Fruit fly (Drosophila melanogaster) whole organism, embryonic: ENCODE results near the gene Arl6IP1.

Source experiments
- ATbp ChIP-seq: fragments of 200-800 bp; sonication (Bioruptor generic); optimal IDR thresholded peaks from 2 replicates; lab custom pipeline; 2017; ENCODE audit warnings: missing biosample characterization, mild to moderate bottlenecking, missing genetic modification characterization, missing genetic modification reagents
- Bteb2 ChIP-seq: fragments of 200-800 bp; sonication (Bioruptor generic); optimal IDR thresholded peaks from 2 replicates; lab custom pipeline; 2016; ENCODE audit warnings: missing biosample characterization, missing genetic modification characterization
- CG10147 ChIP-seq: fragments of 200-800 bp; sonication (Bioruptor generic); optimal IDR thresholded peaks from 2 replicates; lab custom pipeline; 2019; ENCODE audit warnings: missing biosample characterization, mild to moderate bottlenecking, missing genetic modification characterization, moderate library complexity
- CG10462 ChIP-seq: fragments of 200-800 bp; sonication (Bioruptor generic); optimal IDR thresholded peaks from 2 replicates; lab custom pipeline; 2016; ENCODE audit warnings: missing biosample characterization, missing genetic modification characterization
- CG10543 ChIP-seq: fragments of 200-800 bp; sonication (Bioruptor generic); optimal IDR thresholded peaks from 3 replicates; lab custom pipeline; 2017; ENCODE audit warnings: missing biosample characterization, mild to moderate bottlenecking, missing genetic modification characterization, moderate library complexity
- CG11093 ChIP-seq: fragments of 200-800 bp; sonication (Bioruptor generic); IDR thresholded peaks from 3 replicates; pipeline ENCODE4 v1.3.6; 2022; ENCODE audit warnings: missing biosample characterization, missing genetic modification characterization
- CG11695 ChIP-seq: fragments of 200-800 bp; sonication (Bioruptor generic); IDR thresholded peaks from 3 replicates; pipeline ENCODE4 v1.3.6; 2022; ENCODE audit warnings: missing biosample characterization, missing genetic modification characterization
- CG17361 ChIP-seq: fragments of 200-800 bp; sonication (Bioruptor generic); IDR thresholded peaks from 3 replicates; pipeline ENCODE4 v1.3.6; 2022; ENCODE audit warnings: missing biosample characterization, missing genetic modification characterization
- CG2199 ChIP-seq: fragments of 200-800 bp; sonication (Bioruptor generic); IDR thresholded peaks from 3 replicates; pipeline ENCODE4 v1.3.6; 2022; ENCODE audit warnings: missing biosample characterization, missing genetic modification characterization
- CG31441 ChIP-seq: fragments of 200-800 bp; sonication (Bioruptor generic); IDR thresholded peaks from 2 replicates; pipeline ENCODE4 v1.3.6; 2022; ENCODE audit warnings: missing biosample characterization, missing genetic modification characterization
- CG4282 ChIP-seq: fragments of 200-800 bp; sonication (Bioruptor generic); optimal IDR thresholded peaks from 2 replicates; lab custom pipeline; 2016; ENCODE audit warnings: missing biosample characterization, missing genetic modification characterization
- CG4360 ChIP-seq: fragments of 200-800 bp; sonication (Bioruptor generic); IDR thresholded peaks from 2 replicates; pipeline ENCODE4 v1.3.6; 2022; ENCODE audit warnings: missing biosample characterization, missing genetic modification characterization
- CG6175 ChIP-seq: fragments of 200-800 bp; sonication (Bioruptor generic); IDR thresholded peaks from 3 replicates; pipeline ENCODE4 v1.3.6; 2022; ENCODE audit warnings: missing biosample characterization, missing genetic modification characterization
- CG6854 ChIP-seq: fragments of 200-800 bp; sonication (Bioruptor generic); optimal IDR thresholded peaks from 3 replicates; lab custom pipeline; 2017; ENCODE audit warnings: missing biosample characterization, mild to moderate bottlenecking, missing genetic modification characterization
- CG7372 ChIP-seq: fragments of 200-800 bp; sonication (Bioruptor generic); IDR thresholded peaks from 2 replicates; pipeline ENCODE4 v1.3.6; 2022; ENCODE audit warnings: missing biosample characterization, missing genetic modification characterization
- CG8924 ChIP-seq: fragments of 200-800 bp; optimal IDR thresholded peaks from 3 replicates; lab custom pipeline; 2019; ENCODE audit warnings: missing biosample characterization, mild to moderate bottlenecking, missing genetic modification characterization, moderate library complexity
- CG9215 ChIP-seq: fragments of 200-800 bp; sonication (Bioruptor generic); IDR thresholded peaks from 2 replicates; pipeline ENCODE4 v1.3.6; 2022; ENCODE audit warnings: missing biosample characterization, missing genetic modification characterization
- CG9817 ChIP-seq: fragments of 200-800 bp; sonication (Bioruptor generic); optimal IDR thresholded peaks from 2 replicates; lab custom pipeline; 2018; ENCODE audit warnings: missing biosample characterization, mild to moderate bottlenecking, missing genetic modification characterization, moderate library complexity
- CG9932 ChIP-seq: fragments of 200-800 bp; sonication (Bioruptor generic); IDR thresholded peaks from 2 replicates; pipeline ENCODE4 v1.3.6; 2022; ENCODE audit warnings: missing biosample characterization, missing genetic modification characterization
- Dbx ChIP-seq: fragments of 200-800 bp; sonication (Bioruptor generic); IDR thresholded peaks from 3 replicates; pipeline ENCODE4 v1.3.6; 2022; ENCODE audit warnings: missing biosample characterization, missing genetic modification characterization
- Dip2 ChIP-seq: fragments of 200-800 bp; sonication (Bioruptor generic); IDR thresholded peaks from 2 replicates; pipeline ENCODE4 v1.3.6; 2022; ENCODE audit warnings: missing biosample characterization, missing genetic modification characterization
- Dll ChIP-seq: fragments of 200-800 bp; sonication (Bioruptor generic); IDR thresholded peaks from 4 replicates; pipeline ENCODE4 v1.3.6; 2022; ENCODE audit warnings: missing biosample characterization, missing genetic modification characterization; ENCODE audit not compliant: partially characterized antibody
- Ets65A ChIP-seq: fragments of 200-800 bp; sonication (Bioruptor generic); peaks from one replicate; lab custom pipeline; 2016; ENCODE audit warnings: missing biosample characterization, missing genetic modification characterization
- Hr39 ChIP-seq: fragments of >200 bp; optimal IDR thresholded peaks from 2 replicates; lab custom pipeline; 2017
- MESR4 ChIP-seq: fragments of 200-800 bp; sonication (Bioruptor generic); optimal IDR thresholded peaks from 2 replicates; lab custom pipeline; 2018; ENCODE audit warnings: missing biosample characterization, mild to moderate bottlenecking, missing genetic modification characterization, moderate library complexity
- Rx ChIP-seq: fragments of 200-800 bp; sonication (Bioruptor generic); IDR thresholded peaks from 2 replicates; pipeline ENCODE4 v1.3.6; 2022; ENCODE audit warnings: missing biosample characterization, missing genetic modification characterization
- Scr ChIP-seq: fragments of 200-800 bp; sonication (Bioruptor generic); IDR thresholded peaks from 2 replicates; pipeline ENCODE4 v1.3.6; 2022; ENCODE audit warnings: missing biosample characterization, missing genetic modification characterization; ENCODE audit not compliant: partially characterized antibody
- crol ChIP-seq: fragments of 200-800 bp; sonication (Bioruptor generic); IDR thresholded peaks from 2 replicates; pipeline ENCODE4 v1.3.6; 2022; ENCODE audit warnings: missing biosample characterization, missing genetic modification characterization
- dan ChIP-seq: fragments of 200-800 bp; sonication (Bioruptor generic); IDR thresholded peaks from 2 replicates; pipeline ENCODE4 v1.3.6; 2022; ENCODE audit warnings: missing biosample characterization, missing genetic modification characterization
- en ChIP-seq: fragments of 200-800 bp; sonication (Bioruptor generic); optimal IDR thresholded peaks from 2 replicates; lab custom pipeline; 2016; ENCODE audit warnings: missing biosample characterization, missing genetic modification characterization
- ewg ChIP-seq: fragments of 200-800 bp; sonication (Bioruptor generic); optimal IDR thresholded peaks from 3 replicates; lab custom pipeline; 2017; ENCODE audit warnings: mild to moderate bottlenecking, missing biosample characterization, missing genetic modification reagents, missing genetic modification characterization
- gro ChIP-seq: fragments of 200-800 bp; sonication (Bioruptor generic); optimal IDR thresholded peaks from 2 replicates; lab custom pipeline; 2016; ENCODE audit warnings: missing biosample characterization, missing genetic modification characterization
- her ChIP-seq: fragments of 200-800 bp; sonication (Bioruptor generic); optimal IDR thresholded peaks from 2 replicates; lab custom pipeline; 2016; ENCODE audit warnings: missing biosample characterization, missing genetic modification characterization
- hth ChIP-seq: fragments of >200 bp; optimal IDR thresholded peaks from 2 replicates; lab custom pipeline; 2017; ENCODE audit warnings: inconsistent platforms
- oc ChIP-seq: fragments of 200-800 bp; sonication (Bioruptor generic); optimal IDR thresholded peaks from 2 replicates; lab custom pipeline; 2018; ENCODE audit warnings: missing biosample characterization, mild to moderate bottlenecking, missing genetic modification characterization, moderate library complexity
- pan ChIP-seq, 4 experiments: fragments of >200 bp in 3 of 4; fragments of 200-800 bp in 1 of 4; sonication (Bioruptor generic) in 1 of 4; optimal IDR thresholded peaks in 3 of 4; IDR thresholded peaks in 1 of 4; 2 replicates each; pipeline versions ENCODE4 v1.3.6 to Lab custom; 2017 to 2022; ENCODE audit warnings: missing biosample characterization in 2 of 4, missing genetic modification characterization in 2 of 4, mixed read lengths in 1 of 4
- pb ChIP-seq: fragments of 200-800 bp; sonication (Bioruptor generic); optimal IDR thresholded peaks from 3 replicates; lab custom pipeline; 2016; ENCODE audit warnings: missing biosample characterization, missing genetic modification characterization
- pita ChIP-seq: fragments of 200-800 bp; sonication (Bioruptor generic); optimal IDR thresholded peaks from 2 replicates; lab custom pipeline; 2017; ENCODE audit warnings: missing biosample characterization, mild to moderate bottlenecking, missing genetic modification characterization
- psq ChIP-seq: fragments of 200-800 bp; sonication (Bioruptor generic); optimal IDR thresholded peaks from 2 replicates; lab custom pipeline; 2017; ENCODE audit warnings: missing biosample characterization, missing genetic modification characterization
- row ChIP-seq: fragments of 200-800 bp; sonication (Bioruptor generic); IDR thresholded peaks from 3 replicates; pipeline ENCODE4 v1.3.6; 2022; ENCODE audit warnings: missing biosample characterization, missing genetic modification characterization
- run ChIP-seq: fragments of 200-800 bp; sonication (Bioruptor generic); optimal IDR thresholded peaks from 3 replicates; lab custom pipeline; 2018; ENCODE audit warnings: missing biosample characterization, mild to moderate bottlenecking, missing genetic modification characterization
- seq ChIP-seq: fragments of 200-800 bp; sonication (Bioruptor generic); IDR thresholded peaks from 2 replicates; pipeline ENCODE4 v1.3.6; 2022; ENCODE audit warnings: missing biosample characterization, missing genetic modification characterization
- shn ChIP-seq: fragments of 200-800 bp; sonication (Bioruptor generic); optimal IDR thresholded peaks from 3 replicates; lab custom pipeline; 2016; ENCODE audit warnings: missing biosample characterization, missing genetic modification characterization
- sisA ChIP-seq: fragments of 200-800 bp; sonication (Bioruptor generic); IDR thresholded peaks from 2 replicates; pipeline ENCODE4 v1.3.6; 2022; ENCODE audit warnings: missing biosample characterization, missing genetic modification characterization
- sr ChIP-seq: fragments of 200-800 bp; sonication (Bioruptor generic); IDR thresholded peaks from 3 replicates; pipeline ENCODE4 v1.3.6; 2022; ENCODE audit warnings: missing biosample characterization, missing genetic modification characterization
- ssp ChIP-seq: fragments of 200-800 bp; sonication (Bioruptor generic); IDR thresholded peaks from 2 replicates; pipeline ENCODE4 v1.3.6; 2022; ENCODE audit warnings: missing biosample characterization, missing genetic modification characterization
- stwl ChIP-seq: fragments of 200-800 bp; sonication (Bioruptor generic); optimal IDR thresholded peaks from 3 replicates; lab custom pipeline; 2018; ENCODE audit warnings: missing biosample characterization, mild to moderate bottlenecking, missing genetic modification characterization, moderate library complexity
- tgo ChIP-seq: fragments of 200-800 bp; sonication (Bioruptor generic); IDR thresholded peaks from 3 replicates; pipeline ENCODE4 v1.3.6; 2022; ENCODE audit warnings: missing biosample characterization, missing genetic modification characterization
- unc-4 ChIP-seq: fragments of 200-800 bp; sonication (Bioruptor generic); IDR thresholded peaks from 2 replicates; pipeline ENCODE4 v1.3.6; 2022; ENCODE audit warnings: missing biosample characterization, missing genetic modification characterization; ENCODE audit not compliant: partially characterized antibody
- vfl ChIP-seq: fragments of 200-800 bp; sonication (Bioruptor generic); optimal IDR thresholded peaks from 2 replicates; lab custom pipeline; 2016; ENCODE audit warnings: missing biosample characterization, missing genetic modification characterization
- yki ChIP-seq: fragments of >200 bp; optimal IDR thresholded peaks from 3 replicates; lab custom pipeline; 2018

Gene Arl6IP1

dm6 chr3R:16594056-16594858, 49.1 kb upstream of the Arl6IP1 start, which contains the start of gene CG14892:
TSS of gene CG14892 (plus strand) at chr3R:16594414.
- TF ChIP-seq CG11093, result no peak
- TF ChIP-seq CG10147, result no peak
- TF ChIP-seq her (GFP tag; lab: Kevin White, UChicago), result no peak
- TF ChIP-seq Rx (GFP tag; lab: Robert Waterston, UW), result no peak
- TF ChIP-seq CG6175 (GFP tag; lab: Robert Waterston, UW), result no peak
- no peak for TF ChIP-seq Dll (GFP tag; lab: Robert Waterston, UW)
- TF ChIP-seq CG31441 (GFP tag; lab: Robert Waterston, UW), result no peak
- no peak for TF ChIP-seq Dbx (GFP tag; lab: Robert Waterston, UW)
- TF ChIP-seq stwl, result no peak
- TF ChIP-seq sr, result 0 out of 3 replicates have a peak, but pooled peaks have one; percentile 28
- peak; percentile 22; the same call in 1 of the 2 replicates for TF ChIP-seq CG9215 (GFP tag; lab: Robert Waterston, UW)
- TF ChIP-seq ATbp (GFP tag; lab: Kevin White, UChicago), result no peak
- TF ChIP-seq oc (tag; lab: Kevin White, UChicago), result no peak
- TF ChIP-seq run (tag; lab: Kevin White, UChicago), result no peak
- peak; percentile 23; the same call in 1 of the 2 replicates for TF ChIP-seq crol (GFP tag; lab: Robert Waterston, UW)
- TF ChIP-seq CG10462, result no peak
- no peak for TF ChIP-seq ewg
- no peak for TF ChIP-seq yki (lab: Kevin White, UChicago)
- no peak for TF ChIP-seq CG6854
- TF ChIP-seq Bteb2, result no peak
- no peak for TF ChIP-seq Dip2 (GFP tag; lab: Robert Waterston, UW)
- 0 out of 2 replicates have a peak, but pooled peaks have one; percentile 11 for TF ChIP-seq CG9932 (GFP tag; lab: Robert Waterston, UW)
- TF ChIP-seq vfl, result no peak
- TF ChIP-seq CG2199, result no peak
- TF ChIP-seq gro (GFP tag; lab: Kevin White, UChicago), result no peak
- no peak for TF ChIP-seq CG7372 (GFP tag; lab: Robert Waterston, UW)
- TF ChIP-seq psq (GFP tag; lab: Kevin White, UChicago), result no peak
- TF ChIP-seq CG10543 (GFP tag; lab: Kevin White, UChicago), result no peak
- no peak for TF ChIP-seq CG4282 (GFP tag; lab: Kevin White, UChicago)
- TF ChIP-seq row, result no peak
- TF ChIP-seq Hr39 (lab: Kevin White, UChicago), result peak; percentile 94
- no peak for TF ChIP-seq unc-4 (GFP tag; lab: Robert Waterston, UW)
- TF ChIP-seq Ets65A (GFP tag; lab: Kevin White, UChicago), result peak; percentile 58
- TF ChIP-seq CG17361, result no peak
- no peak for TF ChIP-seq pita (GFP tag; lab: Kevin White, UChicago)
- TF ChIP-seq sisA (GFP tag; lab: Robert Waterston, UW), result no peak
- TF ChIP-seq hth (lab: Kevin White, UChicago), result no peak
- no peak for TF ChIP-seq tgo
- peak; percentile 78 for TF ChIP-seq CG4360
- no peak for TF ChIP-seq pb (GFP tag; lab: Kevin White, UChicago)
- TF ChIP-seq seq (GFP tag; lab: Robert Waterston, UW), result no peak
- TF ChIP-seq dan, result no peak
- no peak for TF ChIP-seq pan (optimal IDR thresholded peaks at IDR 0.05; lab: Kevin White, UChicago)
- TF ChIP-seq pan (GFP tag; optimal IDR thresholded peaks at IDR 0.05 in 1 of 2, IDR thresholded peaks at IDR 0.05 in 1 of 2), result peak in 1 of 2 experiments; percentile 22
- TF ChIP-seq shn, result no peak
- no peak for TF ChIP-seq CG9817 (tag; lab: Kevin White, UChicago)
- TF ChIP-seq Scr (GFP tag; lab: Robert Waterston, UW), result no peak
- no peak for TF ChIP-seq CG8924 (tag; lab: Kevin White, UChicago)
- TF ChIP-seq CG11695, result no peak
- TF ChIP-seq ssp (GFP tag; lab: Robert Waterston, UW), result no peak
- no peak for TF ChIP-seq en (GFP tag; lab: Kevin White, UChicago)
- TF ChIP-seq MESR4 (GFP tag; lab: Kevin White, UChicago), result no peak
